Fruit fly (Drosophila melanogaster) whole organism, larva: ENCODE measurements around the gene Nrx-IV.

ENCODE experiments used
- noc ChIP-seq: fragments of 200-800 bp; sonication (Bioruptor generic); optimal IDR thresholded peaks from 3 replicates; lab custom pipeline; 2019; ENCODE audit warnings: missing biosample characterization, mild to moderate bottlenecking, missing genetic modification characterization, moderate library complexity

Gene Nrx-IV

dm6 chr3L:12118156-12118555, 28.2 kb upstream of the Nrx-IV start, which contains the start of gene ssp:
Gene ssp, plus strand, starts transcription at chr3L:12118257.
- no peak for TF ChIP-seq noc

- no peak for TF ChIP-seq noc
Measured at dm6 chr3L:12118631-12119030, 27.7 kb upstream of the Nrx-IV start.

dm6 chr3L:12119875-12120485, 26.3 kb upstream of the Nrx-IV start, which contains the start of gene CG11560:
Gene CG11560, plus strand, starts transcription at chr3L:12120019.
- TF ChIP-seq noc = no peak

- TF ChIP-seq noc = no peak
Measured at dm6 chr3L:12122891-12123290, 23.4 kb upstream of the Nrx-IV start.

dm6 chr3L:12124138-12124583, 22.2 kb upstream of the Nrx-IV start:
- no peak for TF ChIP-seq noc

dm6 chr3L:12124975-12125374, 21.3 kb upstream of the Nrx-IV start, which contains the start of gene yps:
Gene yps, minus strand, starts transcription at chr3L:12125150.
- TF ChIP-seq noc = peak; percentile 66

dm6 chr3L:12127294-12128029, 18.9 kb upstream of the Nrx-IV start, which contains the start of the genes Ir68b and CG34241:
Gene Ir68b, minus strand, starts transcription at chr3L:12127394.
Gene CG34241, plus strand, starts transcription at chr3L:12127979.
- TF ChIP-seq noc = no peak

dm6 chr3L:12129111-12129510, 17.2 kb upstream of the Nrx-IV start, which contains the start of gene Lsp2:
Gene Lsp2, plus strand, starts transcription at chr3L:12129393.
- TF ChIP-seq noc = no peak

dm6 chr3L:12131918-12132317, 14.4 kb upstream of the Nrx-IV start, which contains the start of gene DEF8:
Gene DEF8, plus strand, starts transcription at chr3L:12132146.
- peak; percentile 62 for TF ChIP-seq noc

- peak; percentile 56 for TF ChIP-seq noc
Measured at dm6 chr3L:12136630-12137029, 9.7 kb upstream of the Nrx-IV start, which contains the start of the genes CG5645 and Atg12. Gene CG5645, minus strand, starts transcription at chr3L:12136706. Gene Atg12, plus strand, starts transcription at chr3L:12136967.

- peak; percentile 72 for TF ChIP-seq noc
Measured at dm6 chr3L:12138113-12138899, 8.0 kb upstream of the Nrx-IV start, which contains the start of the genes ND-SGDH and RhoGAP68F. Gene ND-SGDH, minus strand, starts transcription at chr3L:12138584. Gene RhoGAP68F, plus strand, starts transcription at chr3L:12138868.

dm6 chr3L:12139232-12139698, 7.1 kb upstream of the Nrx-IV start:
- peak; percentile 75 for TF ChIP-seq noc

- TF ChIP-seq noc = no peak
Measured at dm6 chr3L:12146970-12147369, 651 bp downstream of the Nrx-IV start.

- no peak for TF ChIP-seq noc
Measured at dm6 chr3L:12149024-12149423, 2.7 kb downstream of the Nrx-IV start, which contains the start of gene CG32099. Gene CG32099, plus strand, starts transcription at chr3L:12149273.

- no peak for TF ChIP-seq noc
Measured at dm6 chr3L:12162156-12162682, 15.9 kb downstream of the Nrx-IV start.

- TF ChIP-seq noc = no peak
Measured at dm6 chr3L:12163082-12163481, 16.8 kb downstream of the Nrx-IV start.
